Fruit fly (Drosophila melanogaster) whole organism, embryonic: ENCODE results near the gene CG11703.

Experiments
- CG10147 ChIP-seq: fragments of 200-800 bp; sonication (Bioruptor generic); optimal IDR thresholded peaks from 2 replicates; lab custom pipeline; 2019; ENCODE audit warnings: missing biosample characterization, mild to moderate bottlenecking, missing genetic modification characterization, moderate library complexity
- CG10209 ChIP-seq: fragments of 200-800 bp; sonication (Bioruptor generic); optimal IDR thresholded peaks from 3 replicates; lab custom pipeline; 2017; ENCODE audit warnings: missing biosample characterization, mild to moderate bottlenecking, missing genetic modification characterization, missing genetic modification reagents
- CG11456 ChIP-seq: fragments of 200-800 bp; sonication (Bioruptor generic); IDR thresholded peaks from 3 replicates; pipeline ENCODE4 v1.3.6; 2022; ENCODE audit warnings: missing biosample characterization, missing genetic modification characterization
- CG12391 ChIP-seq: fragments of 200-800 bp; sonication (Bioruptor generic); optimal IDR thresholded peaks from 3 replicates; lab custom pipeline; 2018; ENCODE audit warnings: missing biosample characterization, mild to moderate bottlenecking, missing genetic modification characterization, moderate library complexity
- CG12659 ChIP-seq: fragments of 200-800 bp; sonication (Bioruptor generic); optimal IDR thresholded peaks from 3 replicates; lab custom pipeline; 2017; ENCODE audit warnings: mild to moderate bottlenecking, missing biosample characterization, missing genetic modification reagents, missing genetic modification characterization
- CG13424 ChIP-seq: fragments of 200-800 bp; sonication (Bioruptor generic); optimal IDR thresholded peaks from 2 replicates; lab custom pipeline; 2019; ENCODE audit warnings: missing biosample characterization, mild to moderate bottlenecking, missing genetic modification characterization, moderate library complexity
- CG14710 ChIP-seq: fragments of 200-800 bp; sonication (Bioruptor generic); optimal IDR thresholded peaks from 3 replicates; lab custom pipeline; 2019; ENCODE audit warnings: missing biosample characterization, mild to moderate bottlenecking, missing genetic modification characterization, moderate library complexity
- CG1603 ChIP-seq: fragments of 200-800 bp; sonication (Bioruptor generic); optimal IDR thresholded peaks from 2 replicates; lab custom pipeline; 2019; ENCODE audit warnings: missing biosample characterization, mild to moderate bottlenecking, missing genetic modification characterization, moderate library complexity
- CG17912 ChIP-seq: fragments of 200-800 bp; sonication (Bioruptor generic); optimal IDR thresholded peaks from 2 replicates; lab custom pipeline; 2018; ENCODE audit warnings: missing biosample characterization, mild to moderate bottlenecking, missing genetic modification characterization
- CG18262 ChIP-seq: fragments of 200-800 bp; optimal IDR thresholded peaks from 3 replicates; lab custom pipeline; 2019; ENCODE audit warnings: missing biosample characterization, mild to moderate bottlenecking, missing genetic modification characterization, moderate library complexity
- CG2712 ChIP-seq: fragments of 200-800 bp; optimal IDR thresholded peaks from 3 replicates; lab custom pipeline; 2019; ENCODE audit warnings: missing biosample characterization, mild to moderate bottlenecking, missing genetic modification characterization, moderate library complexity
- CG2889 ChIP-seq: fragments of 200-800 bp; sonication (Bioruptor generic); IDR thresholded peaks from 3 replicates; pipeline ENCODE4 v1.3.6; 2022; ENCODE audit warnings: missing biosample characterization, missing genetic modification characterization
- CG3281 ChIP-seq: fragments of 200-800 bp; sonication (Bioruptor generic); optimal IDR thresholded peaks from 3 replicates; lab custom pipeline; 2017; ENCODE audit warnings: missing biosample characterization, mild to moderate bottlenecking, missing genetic modification characterization
- CG3847 ChIP-seq: fragments of 200-800 bp; sonication (Bioruptor generic); IDR thresholded peaks from 2 replicates; pipeline ENCODE4 v1.3.6; 2022; ENCODE audit warnings: missing biosample characterization, missing genetic modification characterization
- CG6765 ChIP-seq: fragments of 200-800 bp; sonication (Bioruptor generic); optimal IDR thresholded peaks from 3 replicates; lab custom pipeline; 2017; ENCODE audit warnings: missing biosample characterization, mild to moderate bottlenecking, missing genetic modification characterization
- CG7786 ChIP-seq: fragments of 200-800 bp; sonication (Bioruptor generic); optimal IDR thresholded peaks from 2 replicates; lab custom pipeline; 2016; ENCODE audit warnings: missing biosample characterization, missing genetic modification characterization
- CG8290 ChIP-seq, 3 experiments: fragments of 200-800 bp; sonication (Bioruptor generic); optimal IDR thresholded peaks; 2 replicates each; lab custom pipeline; 2016 to 2019; ENCODE audit warnings: missing biosample characterization in 3 of 3, missing genetic modification characterization in 3 of 3, mild to moderate bottlenecking in 2 of 3, moderate library complexity in 1 of 3
- CG9817 ChIP-seq: fragments of 200-800 bp; sonication (Bioruptor generic); optimal IDR thresholded peaks from 2 replicates; lab custom pipeline; 2018; ENCODE audit warnings: missing biosample characterization, mild to moderate bottlenecking, missing genetic modification characterization, moderate library complexity
- CG9932 ChIP-seq: fragments of 200-800 bp; sonication (Bioruptor generic); IDR thresholded peaks from 2 replicates; pipeline ENCODE4 v1.3.6; 2022; ENCODE audit warnings: missing biosample characterization, missing genetic modification characterization
- Camta ChIP-seq: fragments of 200-800 bp; sonication (Bioruptor generic); optimal IDR thresholded peaks from 2 replicates; lab custom pipeline; 2016; ENCODE audit warnings: missing biosample characterization, missing genetic modification characterization
- CoRest ChIP-seq: fragments of 200-800 bp; sonication (Bioruptor generic); optimal IDR thresholded peaks from 3 replicates; lab custom pipeline; 2018; ENCODE audit warnings: missing biosample characterization, mild to moderate bottlenecking, missing genetic modification characterization, moderate library complexity
- D ChIP-seq, 2 experiments: fragments of 200-800 bp in 1 of 2; fragments of >200 bp in 1 of 2; sonication (Bioruptor generic) in 1 of 2; optimal IDR thresholded peaks; 2 replicates in 1 of 2; 3 replicates in 1 of 2; lab custom pipeline; 2017; ENCODE audit warnings: mild to moderate bottlenecking in 1 of 2, missing biosample characterization in 1 of 2, missing genetic modification characterization in 1 of 2, missing genetic modification reagents in 1 of 2
- Fer1 ChIP-seq: fragments of 200-800 bp; sonication (Bioruptor generic); optimal IDR thresholded peaks from 2 replicates; lab custom pipeline; 2017; ENCODE audit warnings: missing biosample characterization, mild to moderate bottlenecking, missing genetic modification characterization
- Fer2 ChIP-seq: fragments of 200-800 bp; sonication (Bioruptor generic); optimal IDR thresholded peaks from 2 replicates; lab custom pipeline; 2018; ENCODE audit warnings: missing biosample characterization, mild to moderate bottlenecking, missing genetic modification characterization, moderate library complexity
- Fer3 ChIP-seq: fragments of 200-800 bp; sonication (Bioruptor generic); optimal IDR thresholded peaks from 2 replicates; lab custom pipeline; 2018; ENCODE audit warnings: missing biosample characterization, mild to moderate bottlenecking, missing genetic modification characterization, moderate library complexity
- Hand ChIP-seq: fragments of 200-800 bp; sonication (Bioruptor generic); optimal IDR thresholded peaks from 2 replicates; lab custom pipeline; 2017; ENCODE audit warnings: mild to moderate bottlenecking, missing biosample characterization, missing genetic modification reagents, missing genetic modification characterization
- Med ChIP-seq: fragments of 200-800 bp; sonication (Bioruptor generic); peaks from one replicate; lab custom pipeline; 2016; ENCODE audit warnings: missing biosample characterization, missing genetic modification characterization, mild to moderate bottlenecking, inconsistent platforms, moderate library complexity
- Nf-YB ChIP-seq: fragments of 200-800 bp; sonication (Bioruptor generic); optimal IDR thresholded peaks from 3 replicates; lab custom pipeline; 2019; ENCODE audit warnings: missing biosample characterization, mild to moderate bottlenecking, missing genetic modification characterization, moderate library complexity
- NfI ChIP-seq: fragments of 200-800 bp; sonication (Bioruptor generic); optimal IDR thresholded peaks from 3 replicates; lab custom pipeline; 2018; ENCODE audit warnings: missing biosample characterization, mild to moderate bottlenecking, missing genetic modification characterization, moderate library complexity
- Oli ChIP-seq: fragments of 200-800 bp; sonication (Bioruptor generic); optimal IDR thresholded peaks from 2 replicates; lab custom pipeline; 2018; ENCODE audit warnings: missing biosample characterization, mild to moderate bottlenecking, missing genetic modification characterization, moderate library complexity
- Pdp1 ChIP-seq, 2 experiments: fragments of 200-800 bp; sonication (Bioruptor generic); optimal IDR thresholded peaks; 3 replicates each; lab custom pipeline; 2016; ENCODE audit warnings: missing biosample characterization in 2 of 2, missing genetic modification characterization in 2 of 2, mild to moderate bottlenecking in 1 of 2, moderate library complexity in 1 of 2
- Sox100B ChIP-seq: fragments of 200-800 bp; sonication (Bioruptor generic); optimal IDR thresholded peaks from 3 replicates; lab custom pipeline; 2018; ENCODE audit warnings: missing biosample characterization, mild to moderate bottlenecking, missing genetic modification characterization
- Sox102F ChIP-seq: fragments of 200-800 bp; sonication (Bioruptor generic); optimal IDR thresholded peaks from 2 replicates; lab custom pipeline; 2018; ENCODE audit warnings: missing biosample characterization, mild to moderate bottlenecking, missing genetic modification characterization, moderate library complexity
- Xbp1 ChIP-seq: fragments of 200-800 bp; sonication (Bioruptor generic); optimal IDR thresholded peaks from 3 replicates; lab custom pipeline; 2016; ENCODE audit warnings: missing biosample characterization, mild to moderate bottlenecking, missing genetic modification characterization
- crol ChIP-seq: fragments of 200-800 bp; sonication (Bioruptor generic); IDR thresholded peaks from 2 replicates; pipeline ENCODE4 v1.3.6; 2022; ENCODE audit warnings: missing biosample characterization, missing genetic modification characterization
- dan ChIP-seq: fragments of 200-800 bp; sonication (Bioruptor generic); IDR thresholded peaks from 2 replicates; pipeline ENCODE4 v1.3.6; 2022; ENCODE audit warnings: missing biosample characterization, missing genetic modification characterization
- dati ChIP-seq: fragments of 200-800 bp; sonication (Bioruptor generic); IDR thresholded peaks from 2 replicates; pipeline ENCODE4 v1.3.6; 2022; ENCODE audit warnings: missing biosample characterization, missing genetic modification characterization
- disco-r ChIP-seq: fragments of 200-800 bp; sonication (Bioruptor generic); optimal IDR thresholded peaks from 2 replicates; lab custom pipeline; 2016; ENCODE audit warnings: missing biosample characterization, missing genetic modification characterization
- dm ChIP-seq: fragments of 200-800 bp; sonication (Bioruptor generic); optimal IDR thresholded peaks from 3 replicates; lab custom pipeline; 2016; ENCODE audit warnings: missing biosample characterization, missing genetic modification characterization
- gem ChIP-seq: fragments of 200-800 bp; sonication (Bioruptor generic); optimal IDR thresholded peaks from 2 replicates; lab custom pipeline; 2019; ENCODE audit warnings: missing biosample characterization, mild to moderate bottlenecking, missing genetic modification characterization, moderate library complexity
- pfk ChIP-seq: fragments of 200-800 bp; sonication (Bioruptor generic); optimal IDR thresholded peaks from 2 replicates; lab custom pipeline; 2018; ENCODE audit warnings: missing biosample characterization, mild to moderate bottlenecking, missing genetic modification characterization, moderate library complexity
- phol ChIP-seq: fragments of 200-800 bp; sonication (Bioruptor generic); optimal IDR thresholded peaks from 3 replicates; lab custom pipeline; 2018; ENCODE audit warnings: missing biosample characterization, mild to moderate bottlenecking, missing genetic modification characterization, moderate library complexity
- sens ChIP-seq: fragments of 200-800 bp; sonication (Bioruptor generic); peaks from one replicate; lab custom pipeline; 2016; ENCODE audit warnings: missing biosample characterization, missing genetic modification characterization
- sna ChIP-seq: fragments of 200-800 bp; sonication (Bioruptor generic); IDR thresholded peaks from 2 replicates; pipeline ENCODE4 v1.3.6; 2022; ENCODE audit warnings: missing biosample characterization, missing genetic modification characterization; ENCODE audit not compliant: partially characterized antibody
- sqz ChIP-seq: fragments of 200-800 bp; sonication (Bioruptor generic); optimal IDR thresholded peaks from 3 replicates; lab custom pipeline; 2018; ENCODE audit warnings: missing biosample characterization, mild to moderate bottlenecking, missing genetic modification characterization
- ttk ChIP-seq: fragments of 200-800 bp; sonication (Bioruptor generic); IDR thresholded peaks from 2 replicates; pipeline ENCODE4 v2.1.2; 2022; ENCODE audit warnings: missing biosample characterization, missing genetic modification characterization
- twi ChIP-seq: fragments of 200-800 bp; optimal IDR thresholded peaks from 2 replicates; lab custom pipeline; 2019; ENCODE audit warnings: missing biosample characterization, mild to moderate bottlenecking, missing genetic modification characterization, moderate library complexity
- usp ChIP-seq: fragments of >200 bp; optimal IDR thresholded peaks from 2 replicates; lab custom pipeline; 2017; ENCODE audit warnings: missing biosample characterization, missing genetic modification characterization
- vfl ChIP-seq: fragments of 200-800 bp; sonication (Bioruptor generic); optimal IDR thresholded peaks from 2 replicates; lab custom pipeline; 2016; ENCODE audit warnings: missing biosample characterization, missing genetic modification characterization
- yki ChIP-seq: fragments of >200 bp; optimal IDR thresholded peaks from 3 replicates; lab custom pipeline; 2018

The CG11703 gene

dm6 chr3R:19181214-19181613, 46.8 kb downstream of the CG11703 start (continued):
- no peak for TF ChIP-seq CG11456 (GFP tag; lab: Robert Waterston, UW)
- TF ChIP-seq sens = peak; percentile 81
- no peak for TF ChIP-seq CG2712 (tag; lab: Kevin White, UChicago)
- TF ChIP-seq CG12391 (tag; lab: Kevin White, UChicago) = peak; percentile 28
- peak; percentile 63 for TF ChIP-seq Med (GFP tag; lab: Kevin White, UChicago)
- no peak for TF ChIP-seq CG2889
- TF ChIP-seq CG3847 (GFP tag; lab: Robert Waterston, UW) = peak; percentile 21; the same call in 1 of the 2 replicates
- peak; percentile 27 for TF ChIP-seq phol (tag; lab: Kevin White, UChicago)
- no peak for TF ChIP-seq CG8290 (GFP tag; optimal IDR thresholded peaks at IDR 0.05; lab: Kevin White, UChicago)
- peak in 1 of 2 experiments; percentile 16 for TF ChIP-seq CG8290 (tag; optimal IDR thresholded peaks at IDR 0.05; lab: Kevin White, UChicago)
- no peak for TF ChIP-seq disco-r
- TF ChIP-seq CG1603 (tag; lab: Kevin White, UChicago) = no peak
- TF ChIP-seq ttk = 0 out of 2 replicates have a peak, but pooled peaks have one; percentile 6
- TF ChIP-seq CG10147 (GFP tag; lab: Kevin White, UChicago) = no peak
- TF ChIP-seq twi = no peak
- TF ChIP-seq Fer1 (GFP tag; lab: Kevin White, UChicago) = peak; percentile 17
- no peak for TF ChIP-seq sna (GFP tag; lab: Robert Waterston, UW)
- TF ChIP-seq vfl (GFP tag; lab: Kevin White, UChicago) = no peak
- peak; percentile 20 for TF ChIP-seq CG3281 (GFP tag; lab: Kevin White, UChicago)
- TF ChIP-seq Pdp1 (GFP tag; optimal IDR thresholded peaks at IDR 0.05; lab: Kevin White, UChicago) = no peak
- TF ChIP-seq Fer3 (tag; lab: Kevin White, UChicago) = peak; percentile 7
- no peak for TF ChIP-seq dm (GFP tag; lab: Kevin White, UChicago)
- no peak for TF ChIP-seq CG6765
- no peak for TF ChIP-seq pfk (GFP tag; lab: Kevin White, UChicago)
- peak; percentile 10 for TF ChIP-seq Xbp1 (GFP tag; lab: Kevin White, UChicago)
- TF ChIP-seq CG9932 (GFP tag; lab: Robert Waterston, UW) = peak; percentile 18; the same call in 1 of the 2 replicates
- no peak for TF ChIP-seq crol (GFP tag; lab: Robert Waterston, UW)
- TF ChIP-seq Camta = no peak
- TF ChIP-seq sqz = no peak
- TF ChIP-seq CG13424 (tag; lab: Kevin White, UChicago) = peak; percentile 28
- peak; percentile 36 for TF ChIP-seq CG12659 (GFP tag; lab: Kevin White, UChicago)
- TF ChIP-seq Hand (GFP tag; lab: Kevin White, UChicago) = no peak
- TF ChIP-seq CG18262 (tag; lab: Kevin White, UChicago) = peak; percentile 4
- TF ChIP-seq Oli = peak; percentile 20
- no peak for TF ChIP-seq CG7786 (GFP tag; lab: Kevin White, UChicago)
- no peak for TF ChIP-seq dati (GFP tag; lab: Robert Waterston, UW)
- no peak for TF ChIP-seq CG17912 (GFP tag; lab: Kevin White, UChicago)
- TF ChIP-seq Sox102F = peak; percentile 35
- no peak for TF ChIP-seq D (optimal IDR thresholded peaks at IDR 0.05; lab: Kevin White, UChicago)
- TF ChIP-seq D (GFP tag; optimal IDR thresholded peaks at IDR 0.05; lab: Kevin White, UChicago) = no peak
- no peak for TF ChIP-seq dan (GFP tag; lab: Robert Waterston, UW)
- no peak for TF ChIP-seq CG10209 (GFP tag; lab: Kevin White, UChicago)
- peak; percentile 43 for TF ChIP-seq gem (tag; lab: Kevin White, UChicago)
- TF ChIP-seq Fer2 (tag; lab: Kevin White, UChicago) = no peak
- peak; percentile 16 for TF ChIP-seq CG9817 (tag; lab: Kevin White, UChicago)
- TF ChIP-seq CoRest (tag; lab: Kevin White, UChicago) = peak; percentile 30
- no peak for TF ChIP-seq Nf-YB
- no peak for TF ChIP-seq yki
- peak; percentile 23 for TF ChIP-seq Sox100B
- TF ChIP-seq NfI = peak; percentile 15
- no peak for TF ChIP-seq CG14710
- no peak for TF ChIP-seq usp (GFP tag; lab: Kevin White, UChicago)
